Fruit fly (Drosophila melanogaster) whole organism, prepupa: ENCODE results near the gene CG17726.
A peak's percentile ranks its signal among the peaks of the same experiment; 100 is the strongest.

Experiments used
- Blimp-1 ChIP-seq: fragments of 200-800 bp; sonication (Bioruptor generic); optimal IDR thresholded peaks from 3 replicates; lab custom pipeline; 2017; ENCODE audit warnings: missing biosample characterization, missing genetic modification characterization, mild to moderate bottlenecking, moderate library complexity, missing genetic modification reagents
- CG10631 ChIP-seq: fragments of 200-800 bp; sonication (Bioruptor generic); optimal IDR thresholded peaks from 2 replicates; lab custom pipeline; 2016; ENCODE audit warnings: missing biosample characterization, missing genetic modification characterization
- CG10669 ChIP-seq: fragments of 200-800 bp; sonication (Bioruptor generic); optimal IDR thresholded peaks from 3 replicates; lab custom pipeline; 2018; ENCODE audit warnings: missing biosample characterization, mild to moderate bottlenecking, missing genetic modification characterization, moderate library complexity
- CG11294 ChIP-seq: fragments of 200-800 bp; sonication (Bioruptor generic); IDR thresholded peaks from 2 replicates; pipeline ENCODE4 v1.3.6; 2022; ENCODE audit warnings: missing biosample characterization, missing genetic modification characterization
- CG11762 ChIP-seq: fragments of 200-800 bp; sonication (Bioruptor generic); optimal IDR thresholded peaks from 3 replicates; lab custom pipeline; 2016; ENCODE audit warnings: missing biosample characterization, missing genetic modification characterization; ENCODE audit not compliant: insufficient read depth
- CG11902 ChIP-seq: fragments of 200-800 bp; sonication (Bioruptor generic); optimal IDR thresholded peaks from 3 replicates; lab custom pipeline; 2016; ENCODE audit warnings: missing biosample characterization, missing genetic modification characterization
- CG15336 ChIP-seq: fragments of 200-800 bp; sonication (Bioruptor generic); IDR thresholded peaks from 2 replicates; pipeline ENCODE4 v1.3.6; 2022; ENCODE audit warnings: missing biosample characterization, missing genetic modification characterization
- CG1621 ChIP-seq: fragments of 200-800 bp; sonication (Bioruptor generic); optimal IDR thresholded peaks from 3 replicates; lab custom pipeline; 2018; ENCODE audit warnings: missing biosample characterization, mild to moderate bottlenecking, missing genetic modification characterization
- CG16779 ChIP-seq: fragments of 200-800 bp; sonication (Bioruptor generic); optimal IDR thresholded peaks from 3 replicates; lab custom pipeline; 2017; ENCODE audit warnings: missing biosample characterization, mild to moderate bottlenecking, missing genetic modification characterization
- CG3032 ChIP-seq: fragments of 200-800 bp; optimal IDR thresholded peaks from 2 replicates; lab custom pipeline; 2019; ENCODE audit warnings: missing biosample characterization, mild to moderate bottlenecking, missing genetic modification characterization, moderate library complexity
- CG31627 ChIP-seq: fragments of 200-800 bp; sonication (Bioruptor generic); optimal IDR thresholded peaks from 3 replicates; lab custom pipeline; 2016; ENCODE audit warnings: missing biosample characterization, missing genetic modification characterization
- CG34406 ChIP-seq: fragments of 200-800 bp; sonication (Bioruptor generic); optimal IDR thresholded peaks from 3 replicates; lab custom pipeline; 2016; ENCODE audit warnings: missing biosample characterization, missing genetic modification characterization
- CG4318 ChIP-seq: fragments of 200-800 bp; sonication (Bioruptor generic); optimal IDR thresholded peaks from 3 replicates; lab custom pipeline; 2017; ENCODE audit warnings: missing biosample characterization, mild to moderate bottlenecking, missing genetic modification characterization
- CG6163 ChIP-seq: fragments of 200-800 bp; sonication (Bioruptor generic); IDR thresholded peaks from 3 replicates; pipeline ENCODE4 v1.3.6; 2022; ENCODE audit warnings: missing biosample characterization, missing genetic modification characterization
- CG6276 ChIP-seq: fragments of 200-800 bp; sonication (Bioruptor generic); optimal IDR thresholded peaks from 2 replicates; lab custom pipeline; 2017; ENCODE audit warnings: missing biosample characterization, mild to moderate bottlenecking, missing genetic modification characterization
- CG6792 ChIP-seq: fragments of 200-800 bp; sonication (Bioruptor generic); optimal IDR thresholded peaks from 3 replicates; lab custom pipeline; 2016; ENCODE audit warnings: missing biosample characterization, missing genetic modification characterization
- CG6854 ChIP-seq: fragments of 200-800 bp; sonication (Bioruptor generic); optimal IDR thresholded peaks from 2 replicates; lab custom pipeline; 2017; ENCODE audit warnings: missing biosample characterization, mild to moderate bottlenecking, missing genetic modification characterization
- CG8119 ChIP-seq: fragments of 200-800 bp; sonication (Bioruptor generic); IDR thresholded peaks from 3 replicates; pipeline ENCODE4 v1.3.6; 2022; ENCODE audit warnings: missing biosample characterization, missing genetic modification characterization
- CG8319 ChIP-seq: fragments of 200-800 bp; sonication (Bioruptor generic); optimal IDR thresholded peaks from 3 replicates; lab custom pipeline; 2016; ENCODE audit warnings: missing biosample characterization, missing genetic modification characterization
- CG8632 ChIP-seq: fragments of 200-800 bp; sonication (Bioruptor generic); optimal IDR thresholded peaks from 3 replicates; lab custom pipeline; 2016; ENCODE audit warnings: missing biosample characterization, missing genetic modification characterization
- CG9139 ChIP-seq: fragments of 200-800 bp; sonication (Bioruptor generic); optimal IDR thresholded peaks from 3 replicates; lab custom pipeline; 2017; ENCODE audit warnings: missing biosample characterization, mild to moderate bottlenecking, missing genetic modification characterization
- Eip75B ChIP-seq: fragments of 200-800 bp; sonication (Bioruptor generic); optimal IDR thresholded peaks from 3 replicates; lab custom pipeline; 2016; ENCODE audit warnings: missing biosample characterization, missing genetic modification characterization
- Eip78C ChIP-seq: fragments of 200-800 bp; sonication (Bioruptor generic); peaks from one replicate; lab custom pipeline; 2016; ENCODE audit warnings: missing biosample characterization, missing genetic modification characterization
- Ets21C ChIP-seq: fragments of 200-800 bp; sonication (Bioruptor generic); optimal IDR thresholded peaks from 3 replicates; lab custom pipeline; 2016; ENCODE audit warnings: missing biosample characterization, missing genetic modification characterization
- Ets96B ChIP-seq: fragments of 200-800 bp; optimal IDR thresholded peaks from 2 replicates; lab custom pipeline; 2019; ENCODE audit warnings: missing biosample characterization, mild to moderate bottlenecking, missing genetic modification characterization, moderate library complexity
- Gug ChIP-seq: fragments of 200-800 bp; sonication (Bioruptor generic); IDR thresholded peaks from 2 replicates; pipeline ENCODE4 v1.3.6; 2022; ENCODE audit warnings: missing biosample characterization, missing genetic modification characterization
- Hr38 ChIP-seq: sonication (Bioruptor generic); optimal IDR thresholded peaks from 2 replicates; lab custom pipeline; 2016; ENCODE audit warnings: missing biosample characterization, missing genetic modification characterization
- Hr39 ChIP-seq: fragments of 200-800 bp; sonication (Bioruptor generic); optimal IDR thresholded peaks from 2 replicates; lab custom pipeline; 2016; ENCODE audit warnings: missing biosample characterization, missing genetic modification characterization
- Hr4 ChIP-seq: fragments of 200-800 bp; sonication (Bioruptor generic); optimal IDR thresholded peaks from 3 replicates; lab custom pipeline; 2016; ENCODE audit warnings: missing biosample characterization, missing genetic modification characterization
- Lpt ChIP-seq: fragments of 200-800 bp; sonication (Bioruptor generic); optimal IDR thresholded peaks from 3 replicates; lab custom pipeline; 2016; ENCODE audit warnings: missing biosample characterization, missing genetic modification characterization
- Met ChIP-seq: fragments of 200-800 bp; sonication (Bioruptor generic); optimal IDR thresholded peaks from 3 replicates; lab custom pipeline; 2016; ENCODE audit warnings: missing biosample characterization, missing genetic modification characterization
- Smox ChIP-seq: fragments of 200-800 bp; sonication (Bioruptor generic); optimal IDR thresholded peaks from 3 replicates; lab custom pipeline; 2016; ENCODE audit warnings: missing biosample characterization, missing genetic modification characterization
- Sox15 ChIP-seq: fragments of 200-800 bp; sonication (Bioruptor generic); optimal IDR thresholded peaks from 3 replicates; lab custom pipeline; 2016; ENCODE audit warnings: missing biosample characterization, missing genetic modification characterization
- achi ChIP-seq: fragments of 200-800 bp; sonication (Bioruptor generic); optimal IDR thresholded peaks from 3 replicates; lab custom pipeline; 2016; ENCODE audit warnings: missing biosample characterization, missing genetic modification characterization
- acj6 ChIP-seq: fragments of 200-800 bp; sonication (Bioruptor generic); optimal IDR thresholded peaks from 3 replicates; lab custom pipeline; 2016; ENCODE audit warnings: missing biosample characterization, missing genetic modification characterization
- dac ChIP-seq: fragments of 200-800 bp; sonication (Bioruptor generic); optimal IDR thresholded peaks from 2 replicates; lab custom pipeline; 2017; ENCODE audit warnings: missing biosample characterization, mild to moderate bottlenecking, missing genetic modification characterization
- eg ChIP-seq: fragments of 200-800 bp; sonication (Bioruptor generic); IDR thresholded peaks from 3 replicates; pipeline ENCODE4 v1.3.6; 2022; ENCODE audit warnings: missing biosample characterization, missing genetic modification characterization
- esn ChIP-seq: fragments of 200-800 bp; sonication (Bioruptor generic); optimal IDR thresholded peaks from 2 replicates; lab custom pipeline; 2016; ENCODE audit warnings: missing biosample characterization, mild to moderate bottlenecking, missing genetic modification characterization, moderate library complexity
- fd59A ChIP-seq: fragments of 200-800 bp; sonication (Bioruptor generic); optimal IDR thresholded peaks from 2 replicates; lab custom pipeline; 2017; ENCODE audit warnings: missing biosample characterization, mild to moderate bottlenecking, missing genetic modification characterization, missing genetic modification reagents
- fd85E ChIP-seq: fragments of 200-800 bp; sonication (Bioruptor generic); optimal IDR thresholded peaks from 3 replicates; lab custom pipeline; 2016; ENCODE audit warnings: missing biosample characterization, missing genetic modification characterization
- fkh ChIP-seq: fragments of 200-800 bp; sonication (Bioruptor generic); optimal IDR thresholded peaks from 3 replicates; lab custom pipeline; 2017; ENCODE audit warnings: missing biosample characterization, mild to moderate bottlenecking, missing genetic modification characterization, moderate library complexity
- lz ChIP-seq: fragments of 200-800 bp; sonication (Bioruptor generic); optimal IDR thresholded peaks from 3 replicates; lab custom pipeline; 2016; ENCODE audit warnings: missing biosample characterization, missing genetic modification characterization
- net ChIP-seq: fragments of 200-800 bp; sonication (Bioruptor generic); optimal IDR thresholded peaks from 3 replicates; lab custom pipeline; 2016; ENCODE audit warnings: missing biosample characterization, missing genetic modification characterization
- pdm3 ChIP-seq: fragments of 200-800 bp; sonication (Bioruptor generic); optimal IDR thresholded peaks from 3 replicates; lab custom pipeline; 2016; ENCODE audit warnings: missing biosample characterization, missing genetic modification characterization
- spab ChIP-seq: fragments of 200-800 bp; sonication (Bioruptor generic); optimal IDR thresholded peaks from 2 replicates; lab custom pipeline; 2017; ENCODE audit warnings: missing biosample characterization, mild to moderate bottlenecking, missing genetic modification characterization, missing genetic modification reagents
- ss ChIP-seq, 2 experiments: fragments of 200-800 bp; sonication (Bioruptor generic); optimal IDR thresholded peaks; 2 replicates in 1 of 2; 3 replicates in 1 of 2; lab custom pipeline; 2017 to 2018; ENCODE audit warnings: mild to moderate bottlenecking in 2 of 2, missing biosample characterization in 2 of 2, missing genetic modification characterization in 2 of 2, moderate library complexity in 1 of 2
- topi ChIP-seq: fragments of 200-800 bp; sonication (Bioruptor generic); optimal IDR thresholded peaks from 3 replicates; lab custom pipeline; 2016; ENCODE audit warnings: missing biosample characterization, missing genetic modification characterization
- vri ChIP-seq: fragments of 200-800 bp; sonication (Bioruptor generic); optimal IDR thresholded peaks from 3 replicates; lab custom pipeline; 2016; ENCODE audit warnings: missing biosample characterization, mild to moderate bottlenecking, missing genetic modification characterization

CG17726 gene

dm6 chr3R:11214449-11214950, 12.1 kb upstream of the CG17726 start, which contains the start of gene ZnT86D (continued):
- TF ChIP-seq CG11294 (GFP tag; lab: Robert Waterston, UW) = peak; percentile 47; the same call in 1 of the 2 replicates
- TF ChIP-seq CG31627 = peak; percentile 71
- 0 out of 3 replicates have a peak, but pooled peaks have one; percentile 29 for TF ChIP-seq CG6163 (GFP tag; lab: Robert Waterston, UW)
- TF ChIP-seq CG6276 (GFP tag; lab: Kevin White, UChicago) = no peak
- peak; percentile 78 for TF ChIP-seq topi (GFP tag; lab: Kevin White, UChicago)
- no peak for TF ChIP-seq CG16779
- peak; percentile 70 for TF ChIP-seq Eip75B (GFP tag; lab: Kevin White, UChicago)
- TF ChIP-seq dac (GFP tag; lab: Kevin White, UChicago) = peak; percentile 22
- peak; percentile 71 for TF ChIP-seq CG3032
- no peak for TF ChIP-seq CG8319
- peak; percentile 85 for TF ChIP-seq Eip78C (GFP tag; lab: Kevin White, UChicago)
- TF ChIP-seq net (GFP tag; lab: Kevin White, UChicago) = peak; percentile 44
- TF ChIP-seq CG6854 (GFP tag; lab: Kevin White, UChicago) = peak; percentile 51
- peak; percentile 40 for TF ChIP-seq fkh (GFP tag; lab: Kevin White, UChicago)
- TF ChIP-seq spab = no peak
- TF ChIP-seq vri (GFP tag; lab: Kevin White, UChicago) = peak; percentile 56
- peak; percentile 51; the same call in 2 of the 3 replicates for TF ChIP-seq CG8119 (GFP tag; lab: Robert Waterston, UW)
- TF ChIP-seq CG6792 (GFP tag; lab: Kevin White, UChicago) = peak; percentile 43

- TF ChIP-seq Ets96B (tag; lab: Kevin White, UChicago) (peak; percentile 41), CG8632 (GFP tag; lab: Kevin White, UChicago) (peak; percentile 73), CG16779 (peak; percentile 71), Hr39 (GFP tag; lab: Kevin White, UChicago) (peak; percentile 84), CG10631 (GFP tag; lab: Kevin White, UChicago) (no peak), CG8119 (GFP tag; lab: Robert Waterston, UW) (0 out of 3 replicates have a peak, but pooled peaks have one; percentile 42), Lpt (GFP tag; lab: Kevin White, UChicago) (peak; percentile 17), achi (peak; percentile 87), CG11902 (GFP tag; lab: Kevin White, UChicago) (peak; percentile 53), Gug (GFP tag; lab: Robert Waterston, UW) (no peak), Hr38 (GFP tag; lab: Kevin White, UChicago) (no peak), eg (peak; percentile 82), fd85E (GFP tag; lab: Kevin White, UChicago) (peak; percentile 84), Hr4 (GFP tag; lab: Kevin White, UChicago) (no peak), CG6276 (GFP tag; lab: Kevin White, UChicago) (no peak), Eip75B (GFP tag; lab: Kevin White, UChicago) (peak; percentile 85), pdm3 (GFP tag; lab: Kevin White, UChicago) (peak; percentile 82), CG10669 (peak; percentile 76), CG34406 (GFP tag; lab: Kevin White, UChicago) (peak; percentile 82), dac (GFP tag; lab: Kevin White, UChicago) (peak; percentile 64), fkh (GFP tag; lab: Kevin White, UChicago) (peak; percentile 94), ss (GFP tag; optimal IDR thresholded peaks at IDR 0.05; lab: Kevin White, UChicago) (peak; percentile 71 to 86), Ets21C (peak; percentile 64), CG1621 (tag; lab: Kevin White, UChicago) (peak; percentile 79), net (GFP tag; lab: Kevin White, UChicago) (peak; percentile 88), Met (GFP tag; lab: Kevin White, UChicago) (peak; percentile 89), CG3032 (peak; percentile 72), Blimp-1 (peak; percentile 67), CG11762 (peak; percentile 60), Sox15 (GFP tag; lab: Kevin White, UChicago) (peak; percentile 47), CG9139 (GFP tag; lab: Kevin White, UChicago) (peak; percentile 75), CG6792 (GFP tag; lab: Kevin White, UChicago) (peak; percentile 77), lz (GFP tag; lab: Kevin White, UChicago) (peak; percentile 91), acj6 (GFP tag; lab: Kevin White, UChicago) (peak; percentile 84), fd59A (GFP tag; lab: Kevin White, UChicago) (peak; percentile 57), esn (peak; percentile 90), CG15336 (GFP tag; lab: Robert Waterston, UW) (peak; percentile 24; the same call in 1 of the 2 replicates), CG31627 (peak; percentile 85), Smox (peak; percentile 74), CG4318 (GFP tag; lab: Kevin White, UChicago) (no peak)
Measured at dm6 chr3R:11216156-11216630, 10.4 kb upstream of the CG17726 start, which contains the start of the genes RpS25 and CG4820. Gene RpS25, minus strand, starts transcription at chr3R:11216287. Gene CG4820, plus strand, starts transcription at chr3R:11216535.
